Worm (Caenorhabditis elegans): ENCODE results near the gene ttr-54.

Gene ttr-54

ce11 chrIV:10176252-10176730 is 20.7 kb downstream of the ttr-54 start, which contains the start of gene rack-1 (continued):
- TF ChIP-seq dmd-6 (GFP tag; IDR thresholded peaks at IDR 0.05) = no peak; the same call in 1 of the 2 replicates
- no peak for TF ChIP-seq ceh-82 (tag; optimal IDR thresholded peaks at IDR 0.05)
- no peak for TF ChIP-seq lir-3 (tag; optimal IDR thresholded peaks at IDR 0.05)
- peak; percentile 44 for TF ChIP-seq nhr-28 (tag; optimal IDR thresholded peaks at IDR 0.05)
- peak; percentile 54 for TF ChIP-seq aha-1 (tag)
- peak; percentile 78 for TF ChIP-seq mes-2 (tag; optimal IDR thresholded peaks at IDR 0.05; ENCODE audit: poor library complexity, severe bottlenecking)
- no peak for TF ChIP-seq ces-1 (GFP tag; optimal IDR thresholded peaks at IDR 0.05)
- no peak for TF ChIP-seq nhr-102 (tag; optimal IDR thresholded peaks at IDR 0.05)
- TF ChIP-seq nhr-6 (tag; optimal IDR thresholded peaks at IDR 0.05) = no peak
- no peak for TF ChIP-seq nhr-10 (tag; optimal IDR thresholded peaks at IDR 0.05)
- no peak for TF ChIP-seq lin-29 (GFP tag; IDR thresholded peaks at IDR 0.05)
- no peak for TF ChIP-seq daf-19 (GFP tag; conservative IDR thresholded peaks at IDR 0.05)
- TF ChIP-seq nhr-11 (tag; optimal IDR thresholded peaks at IDR 0.05) = peak; percentile 14
- peak; percentile 45 for TF ChIP-seq dve-1 (tag; optimal IDR thresholded peaks at IDR 0.05; ENCODE audit: insufficient read depth)
- TF ChIP-seq ceh-32 (tag; optimal IDR thresholded peaks at IDR 0.05; ENCODE audit: poor library complexity) = no peak
- no peak for TF ChIP-seq set-16 (GFP tag; IDR thresholded peaks at IDR 0.05)
- TF ChIP-seq fos-1 (tag; optimal IDR thresholded peaks at IDR 0.05) = no peak

DNA sequence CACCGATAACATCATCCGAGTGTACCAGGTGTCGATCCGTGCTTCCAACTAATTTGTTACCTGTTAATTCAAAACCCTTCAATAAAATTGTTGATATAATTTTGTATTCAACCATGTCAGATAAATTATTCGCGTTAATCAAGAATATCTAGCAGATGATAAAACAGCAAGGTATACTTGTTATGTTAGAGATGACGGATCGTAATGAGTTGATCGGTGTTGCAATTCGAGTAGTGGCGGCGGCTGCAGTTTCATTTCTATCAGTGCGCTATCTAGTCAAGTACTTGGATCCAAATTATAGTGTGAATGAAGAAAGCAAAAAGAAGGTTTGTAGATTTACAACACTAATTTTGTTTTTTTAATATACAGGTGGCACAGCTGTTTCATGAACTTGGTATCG is 22.2 kb downstream of the ttr-54 start, which contains the start of gene mspn-1:
TSS of gene mspn-1 (plus strand) at position 190 of the 400 bp plus-strand sequence.
- TF ChIP-seq snpc-1.2 (GFP tag; IDR thresholded peaks at IDR 0.05) = peak; percentile 71
- TF ChIP-seq madf-5 (GFP tag; IDR thresholded peaks at IDR 0.05) = 0 out of 4 replicates have a peak, but pooled peaks of 1 of the 2 experiments have one; percentile 12
- TF ChIP-seq mes-2 (tag; optimal IDR thresholded peaks at IDR 0.05; ENCODE audit: poor library complexity, severe bottlenecking) = peak; percentile 5
- 0 out of 2 replicates have a peak, but pooled peaks have one; percentile 41 for TF ChIP-seq lin-38 (GFP tag; IDR thresholded peaks at IDR 0.05)
- no peak for TF ChIP-seq nhr-25 (tag; optimal IDR thresholded peaks at IDR 0.05; ENCODE audit: borderline replicate concordance, insufficient read depth)

DNA sequence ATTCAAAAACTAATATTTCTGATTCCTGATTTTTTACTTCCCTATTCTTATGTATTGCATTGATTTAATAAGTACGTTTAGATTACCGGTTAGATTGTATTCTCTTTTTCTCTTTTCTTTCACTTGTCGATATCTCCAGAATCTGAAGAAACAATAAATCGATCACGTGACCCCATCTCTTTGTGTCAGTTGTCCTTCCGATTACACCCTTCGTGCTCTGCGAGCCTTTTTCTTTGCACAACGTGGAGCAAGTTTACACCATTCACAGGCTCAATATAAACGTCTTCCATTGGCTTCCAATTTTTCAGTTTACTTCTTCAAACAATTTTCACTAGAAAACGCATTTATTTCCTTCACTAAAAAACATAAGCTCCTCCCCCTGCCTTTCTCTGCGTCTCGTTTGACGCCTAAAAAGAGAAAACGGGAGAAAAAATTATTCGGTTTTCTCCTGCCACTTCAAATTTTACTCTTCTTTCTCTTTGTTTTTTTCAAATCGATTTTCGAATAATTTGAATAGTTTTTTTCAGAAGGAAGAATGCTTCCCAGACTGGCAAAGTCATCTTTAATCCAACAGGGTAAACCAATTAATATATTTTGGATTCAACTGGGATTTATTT is 24.7 kb downstream of the ttr-54 start, which contains the start of gene gta-1:
TSS of gene gta-1 (plus strand) at position 528 of the 617 bp plus-strand sequence.
- TF ChIP-seq dmd-6 (GFP tag; IDR thresholded peaks at IDR 0.05) (no peak), hlh-30 (tag; optimal IDR thresholded peaks at IDR 0.05; ENCODE audit: insufficient read depth) (peak; percentile 51), nhr-10 (tag; optimal IDR thresholded peaks at IDR 0.05) (no peak), D1046.2 (GFP tag; IDR thresholded peaks at IDR 0.05) (no peak), ceh-62 (tag; optimal IDR thresholded peaks at IDR 0.05) (no peak), set-16 (GFP tag; IDR thresholded peaks at IDR 0.05) (no peak), R02D3.7 (tag; optimal IDR thresholded peaks at IDR 0.05) (no peak), dve-1 (tag; optimal IDR thresholded peaks at IDR 0.05; ENCODE audit: insufficient read depth) (peak; percentile 2), zip-2 (tag; optimal IDR thresholded peaks at IDR 0.05) (peak; percentile 44), fkh-10 (GFP tag; optimal IDR thresholded peaks at IDR 0.05) (peak; percentile 16), Y105C5A.15 (GFP tag; IDR thresholded peaks at IDR 0.05) (no peak), lin-1 (GFP tag; IDR thresholded peaks at IDR 0.05) (no peak), mdt-29 (GFP tag; IDR thresholded peaks at IDR 0.05) (no peak), hlh-11 (tag; optimal IDR thresholded peaks at IDR 0.05) (peak; percentile 30), madf-9 (GFP tag; conservative IDR thresholded peaks at IDR 0.05) (no peak), skn-1 (tag; optimal IDR thresholded peaks at IDR 0.05) (no peak), fos-1 (tag; optimal IDR thresholded peaks at IDR 0.05) (no peak), F26F4.8 (GFP tag; conservative IDR thresholded peaks at IDR 0.05) (no peak), hmg-1.1 (GFP tag; IDR thresholded peaks at IDR 0.05) (peak; percentile 33; the same call in 1 of the 2 replicates), lsy-2 (tag; optimal IDR thresholded peaks at IDR 0.05) (peak in 1 of 2 experiments; percentile 25), mes-2 (tag; optimal IDR thresholded peaks at IDR 0.05; ENCODE audit: poor library complexity, severe bottlenecking) (peak; percentile 5), ceh-20 (GFP tag; IDR thresholded peaks at IDR 0.05) (no peak), egl-27 (tag; optimal IDR thresholded peaks at IDR 0.05) (no peak), aha-1 (tag) (peak; percentile 66), dpl-1 (GFP tag; optimal IDR thresholded peaks at IDR 0.05) (no peak), cey-2 (tag; optimal IDR thresholded peaks at IDR 0.05; ENCODE audit: borderline replicate concordance, insufficient read depth) (no peak), lin-39 (tag; optimal IDR thresholded peaks at IDR 0.05) (no peak), ceh-28 (tag; optimal IDR thresholded peaks at IDR 0.05) (no peak), ama-1 (optimal IDR thresholded peaks at IDR 0.05) (peak; percentile 66), unc-130 (GFP tag; optimal IDR thresholded peaks at IDR 0.05) (no peak), nhr-77 (tag; optimal IDR thresholded peaks at IDR 0.05) (peak; percentile 13)

Data from whole organism, L4 larva.